Worm (Caenorhabditis elegans) whole organism, L3 larva: Measurements from ENCODE around the gene srh-195.
"Not testable (repeated sequence)": the region's sequence is repeated elsewhere in the genome, so short reads cannot be mapped to it uniquely, and the experiment has no call there.

Experiments used
- aly-2 ChIP-seq: fragments of 150-350 bp; optimal IDR thresholded peaks from 2 replicates; lab custom pipeline; 2014; ENCODE audit warnings: missing biosample characterization, missing genetic modification characterization
- jun-1 ChIP-seq: fragments of 150-350 bp; optimal IDR thresholded peaks from 2 replicates; lab custom pipeline; 2014; ENCODE audit warnings: missing biosample characterization, missing genetic modification reagents, missing genetic modification characterization
- nhr-28 ChIP-seq: fragments of 150-350 bp; optimal IDR thresholded peaks from 2 replicates; lab custom pipeline; 2014; ENCODE audit warnings: missing biosample characterization, missing genetic modification characterization
- pha-4 ChIP-seq: fragments of 150-350 bp; optimal IDR thresholded peaks from 2 replicates; lab custom pipeline; 2014; ENCODE audit warnings: missing biosample characterization, missing genetic modification reagents, missing genetic modification characterization
- ztf-11 ChIP-seq: fragments of 150-350 bp; optimal IDR thresholded peaks from 2 replicates; lab custom pipeline; 2014; ENCODE audit warnings: missing biosample characterization, missing genetic modification characterization

DNA sequence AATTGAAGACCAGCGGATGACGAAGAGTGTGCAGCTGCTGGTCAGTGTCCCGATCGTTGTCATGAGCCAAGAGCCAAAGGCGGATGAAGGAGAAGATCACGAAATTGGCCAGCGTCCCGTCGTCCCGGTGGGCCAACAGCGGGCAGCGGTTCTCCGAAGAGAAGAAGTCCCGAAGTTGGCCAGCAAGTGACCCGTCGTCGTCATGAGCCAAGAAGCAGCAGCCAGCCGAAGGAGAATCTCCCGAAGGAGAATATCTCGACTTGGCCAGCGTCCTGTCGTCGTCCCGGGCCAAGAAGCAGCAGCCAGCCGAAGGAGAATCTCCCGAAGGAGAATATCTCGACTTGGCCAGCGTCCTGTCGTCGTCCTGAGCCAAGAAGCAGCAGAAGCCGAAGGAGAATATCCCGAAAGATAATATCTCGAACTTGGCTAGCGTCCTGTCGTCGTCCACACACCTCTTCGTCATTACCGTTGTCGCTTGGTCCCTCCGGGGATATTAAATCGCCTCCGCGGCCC lies 46.7 kb upstream of the srh-195 start, which contains the start of gene C33C12.11:
- TF ChIP-seq aly-2; ztf-11 (tag; lab: Kevin White, UChicago); pha-4 (tag; lab: Kevin White, UChicago); nhr-28 (tag; lab: Kevin White, UChicago); jun-1 (tag; lab: Kevin White, UChicago): not testable (repeated sequence)
